Fruit fly (Drosophila melanogaster) whole organism, wandering third instar larva: ENCODE measurements around the gene Gyc88E.

Source experiments
- CG32264 ChIP-seq: fragments of 200-800 bp; sonication (Bioruptor generic); optimal IDR thresholded peaks from 2 replicates; lab custom pipeline; 2016; ENCODE audit warnings: missing biosample characterization, missing genetic modification characterization
- CG9705 ChIP-seq: fragments of 200-800 bp; sonication (Bioruptor generic); optimal IDR thresholded peaks from 2 replicates; lab custom pipeline; 2018; ENCODE audit warnings: missing biosample characterization, mild to moderate bottlenecking, missing genetic modification characterization
- CrebA ChIP-seq: fragments of 200-800 bp; sonication (Bioruptor generic); optimal IDR thresholded peaks from 2 replicates; lab custom pipeline; 2016; ENCODE audit warnings: missing biosample characterization, mild to moderate bottlenecking, missing genetic modification characterization, borderline replicate concordance
- Dfd ChIP-seq: fragments of >200 bp; optimal IDR thresholded peaks from 2 replicates; lab custom pipeline; 2017; ENCODE audit warnings: missing biosample characterization, missing genetic modification characterization
- Dif ChIP-seq: fragments of 200-275, 200-300 bp; sonication (Bioruptor generic); optimal IDR thresholded peaks from 2 replicates; lab custom pipeline; 2018; ENCODE audit warnings: missing biosample characterization, missing genetic modification characterization; ENCODE audit not compliant: partially characterized antibody
- GATAd ChIP-seq: sonication (Bioruptor generic); optimal IDR thresholded peaks from 2 replicates; lab custom pipeline; 2016; ENCODE audit warnings: missing biosample characterization, missing genetic modification characterization
- HLH106 ChIP-seq: fragments of 200-800 bp; optimal IDR thresholded peaks from 3 replicates; lab custom pipeline; 2019; ENCODE audit warnings: missing biosample characterization, mild to moderate bottlenecking, missing genetic modification characterization, moderate library complexity
- Hr83 ChIP-seq: fragments of 200-300 bp; sonication (Bioruptor generic); optimal IDR thresholded peaks from 2 replicates; lab custom pipeline; 2016; ENCODE audit warnings: missing biosample characterization, mild to moderate bottlenecking, missing genetic modification characterization, moderate library complexity; ENCODE audit not compliant: poor library complexity, severe bottlenecking
- Mio ChIP-seq: sonication (Bioruptor generic); optimal IDR thresholded peaks from 2 replicates; lab custom pipeline; 2016; ENCODE audit warnings: missing biosample characterization, missing genetic modification characterization
- Myc ChIP-seq: fragments of >200 bp; optimal IDR thresholded peaks from 2 replicates; lab custom pipeline; 2017
- N ChIP-seq: fragments of >200 bp; optimal IDR thresholded peaks from 2 replicates; lab custom pipeline; 2018; ENCODE audit warnings: missing biosample characterization, missing external identifiers, missing genetic modification characterization
- OdsH ChIP-seq: fragments of 200-800 bp; sonication (Bioruptor generic); optimal IDR thresholded peaks from 2 replicates; lab custom pipeline; 2016; ENCODE audit warnings: missing biosample characterization, mild to moderate bottlenecking, missing genetic modification characterization
- Rel ChIP-seq, 2 experiments: fragments of 200-800 bp; sonication (Bioruptor generic) in 1 of 2; optimal IDR thresholded peaks; 2 replicates in 1 of 2; 3 replicates in 1 of 2; lab custom pipeline; 2016 to 2019; ENCODE audit warnings: mild to moderate bottlenecking in 2 of 2, missing biosample characterization in 2 of 2, missing genetic modification characterization in 2 of 2, moderate library complexity in 1 of 2
- Sp1 ChIP-seq: fragments of 200-800 bp; sonication (Bioruptor generic); optimal IDR thresholded peaks from 3 replicates; lab custom pipeline; 2019; ENCODE audit warnings: missing biosample characterization, mild to moderate bottlenecking, missing genetic modification characterization, moderate library complexity
- Vsx2 ChIP-seq: fragments of 200-300, 225-300 bp; sonication (Bioruptor generic); optimal IDR thresholded peaks from 2 replicates; lab custom pipeline; 2018; ENCODE audit warnings: missing biosample characterization, missing genetic modification characterization; ENCODE audit not compliant: partially characterized antibody
- br ChIP-seq: fragments of 200-800 bp; sonication (Bioruptor generic); optimal IDR thresholded peaks from 2 replicates; lab custom pipeline; 2016; ENCODE audit warnings: missing biosample characterization, missing genetic modification characterization
- brk ChIP-seq: fragments of 200-800 bp; sonication (Bioruptor generic); optimal IDR thresholded peaks from 2 replicates; lab custom pipeline; 2016; ENCODE audit warnings: missing biosample characterization, mild to moderate bottlenecking, missing genetic modification characterization
- dl ChIP-seq, 2 experiments: fragments of 175-275, 200-275 bp in 1 of 2; fragments of 200-275 bp in 1 of 2; sonication (Bioruptor generic); optimal IDR thresholded peaks; lab custom pipeline; 2018; ENCODE audit warnings: mild to moderate bottlenecking in 2 of 2, missing biosample characterization in 2 of 2, missing genetic modification characterization in 2 of 2, moderate library complexity in 2 of 2; ENCODE audit not compliant: partially characterized antibody in 2 of 2, insufficient read depth in 1 of 2
- dmrt93B ChIP-seq: fragments of 200-800 bp; sonication (Bioruptor generic); optimal IDR thresholded peaks from 2 replicates; lab custom pipeline; 2018; ENCODE audit warnings: missing biosample characterization, mild to moderate bottlenecking, missing genetic modification characterization
- dsf ChIP-seq: sonication (Bioruptor generic); optimal IDR thresholded peaks from 2 replicates; lab custom pipeline; 2016; ENCODE audit warnings: missing biosample characterization, missing genetic modification characterization, borderline replicate concordance
- ey ChIP-seq: fragments of 200-800 bp; sonication (Bioruptor generic); optimal IDR thresholded peaks from 2 replicates; lab custom pipeline; 2016; ENCODE audit warnings: missing biosample characterization, missing genetic modification characterization
- h ChIP-seq: fragments of 200-800 bp; sonication (Bioruptor generic); optimal IDR thresholded peaks from 3 replicates; lab custom pipeline; 2016; ENCODE audit warnings: missing biosample characterization, mild to moderate bottlenecking, missing genetic modification characterization
- jim ChIP-seq: fragments of 175-275, 200-325 bp; sonication (Bioruptor generic); optimal IDR thresholded peaks from 2 replicates; lab custom pipeline; 2016; ENCODE audit warnings: missing biosample characterization, mild to moderate bottlenecking, missing genetic modification characterization
- lola ChIP-seq: fragments of >200 bp; optimal IDR thresholded peaks from 2 replicates; lab custom pipeline; 2017; ENCODE audit warnings: missing biosample characterization, missing genetic modification characterization
- psq ChIP-seq: fragments of 200-800 bp; sonication (Bioruptor generic); optimal IDR thresholded peaks from 3 replicates; lab custom pipeline; 2017; ENCODE audit warnings: missing biosample characterization, mild to moderate bottlenecking, missing genetic modification characterization, moderate library complexity
- rgr ChIP-seq: fragments of 200-800 bp; sonication (Bioruptor generic); optimal IDR thresholded peaks from 3 replicates; lab custom pipeline; 2016; ENCODE audit warnings: missing biosample characterization, mild to moderate bottlenecking, missing genetic modification characterization
- tai ChIP-seq: sonication (Bioruptor generic); optimal IDR thresholded peaks from 2 replicates; lab custom pipeline; 2016; ENCODE audit warnings: missing biosample characterization, missing genetic modification characterization
- usp ChIP-seq: fragments of >200 bp; optimal IDR thresholded peaks from 2 replicates; lab custom pipeline; 2017; ENCODE audit warnings: missing biosample characterization, missing genetic modification characterization
- woc ChIP-seq: sonication (Bioruptor generic); optimal IDR thresholded peaks from 2 replicates; lab custom pipeline; 2016; ENCODE audit warnings: missing biosample characterization, mild to moderate bottlenecking, missing genetic modification characterization

The Gyc88E gene

dm6 chr3R:15197373-15197772, 47.2 kb downstream of the Gyc88E start:
- TF ChIP-seq Hr83 (GFP tag; lab: Kevin White, UChicago) (peak; percentile 9), Dfd (GFP tag; lab: Kevin White, UChicago) (no peak), Rel (GFP tag; optimal IDR thresholded peaks at IDR 0.05; lab: Kevin White, UChicago) (no peak), Rel (tag; optimal IDR thresholded peaks at IDR 0.05; lab: Kevin White, UChicago) (peak; percentile 73)

DNA sequence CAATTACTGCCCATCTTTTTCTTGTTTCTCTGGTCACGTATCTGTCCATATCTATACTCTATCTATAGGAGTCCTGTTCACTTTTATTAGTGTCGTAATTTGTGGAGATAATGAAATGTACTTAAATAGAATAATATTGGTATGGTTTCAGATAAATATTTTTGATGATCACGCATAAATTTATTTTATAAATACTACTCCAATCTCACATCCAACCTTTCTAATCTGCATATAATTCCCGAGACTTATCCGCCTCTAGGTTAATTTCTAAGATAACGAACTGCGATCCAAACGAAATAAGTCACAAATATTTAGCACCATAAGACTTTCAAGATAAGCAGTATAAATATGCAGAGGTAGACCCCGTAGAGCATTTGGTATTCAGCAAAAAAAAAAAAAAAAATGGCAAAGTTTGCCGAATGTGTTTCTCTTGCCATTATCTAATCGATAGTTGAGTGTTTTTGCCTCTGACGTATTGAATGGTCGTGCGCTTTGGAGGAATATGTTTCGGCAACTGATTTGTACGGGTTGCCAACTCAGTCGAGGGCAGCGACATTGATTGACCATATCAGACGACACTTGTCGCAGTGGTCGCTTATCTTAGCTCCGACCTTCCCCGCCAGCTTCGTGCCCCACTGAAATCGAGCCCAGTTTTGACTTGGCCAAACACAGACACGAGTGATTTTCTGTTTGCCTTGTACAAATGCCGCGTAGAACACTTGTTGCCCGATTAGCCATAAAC, 48.0 kb downstream of the Gyc88E start:
- TF ChIP-seq Dfd (GFP tag; lab: Kevin White, UChicago) (no peak), dmrt93B (no peak), CrebA (GFP tag; lab: Kevin White, UChicago) (no peak), rgr (no peak), Mio (no peak), br (GFP tag; lab: Kevin White, UChicago) (peak; percentile 15), lola (GFP tag; lab: Kevin White, UChicago) (no peak), Myc (lab: Kevin White, UChicago) (no peak), h (GFP tag; lab: Kevin White, UChicago) (peak; percentile 76), ey (no peak), brk (peak; percentile 35), jim (no peak), dsf (GFP tag; lab: Kevin White, UChicago) (no peak), N (no peak), Rel (GFP tag; optimal IDR thresholded peaks at IDR 0.05; lab: Kevin White, UChicago) (no peak), Rel (tag; optimal IDR thresholded peaks at IDR 0.05; lab: Kevin White, UChicago) (peak; percentile 12)

- TF ChIP-seq CG9705 (GFP tag; lab: Kevin White, UChicago), result no peak
- no peak for TF ChIP-seq OdsH (GFP tag; lab: Kevin White, UChicago)
- no peak for TF ChIP-seq tai
- no peak for TF ChIP-seq dmrt93B
- TF ChIP-seq CrebA (GFP tag; lab: Kevin White, UChicago), result no peak
- TF ChIP-seq CG32264 (GFP tag; lab: Kevin White, UChicago), result no peak
- TF ChIP-seq dl (GFP tag; optimal IDR thresholded peaks at IDR 0.05; lab: Kevin White, UChicago; ENCODE audit: insufficient read depth in 1 of 2, partially characterized antibody in 2 of 2), result no peak
- no peak for TF ChIP-seq Dif (GFP tag; lab: Kevin White, UChicago)
- no peak for TF ChIP-seq brk
- no peak for TF ChIP-seq lola (GFP tag; lab: Kevin White, UChicago)
- no peak for TF ChIP-seq Mio
- no peak for TF ChIP-seq psq (GFP tag; lab: Kevin White, UChicago)
- TF ChIP-seq ey, result no peak
- TF ChIP-seq woc (GFP tag; lab: Kevin White, UChicago), result no peak
- TF ChIP-seq usp (GFP tag; lab: Kevin White, UChicago), result no peak
- TF ChIP-seq Vsx2 (GFP tag; lab: Kevin White, UChicago), result no peak
Observed at dm6 chr3R:15205223-15205622, 55.0 kb downstream of the Gyc88E start.

DNA sequence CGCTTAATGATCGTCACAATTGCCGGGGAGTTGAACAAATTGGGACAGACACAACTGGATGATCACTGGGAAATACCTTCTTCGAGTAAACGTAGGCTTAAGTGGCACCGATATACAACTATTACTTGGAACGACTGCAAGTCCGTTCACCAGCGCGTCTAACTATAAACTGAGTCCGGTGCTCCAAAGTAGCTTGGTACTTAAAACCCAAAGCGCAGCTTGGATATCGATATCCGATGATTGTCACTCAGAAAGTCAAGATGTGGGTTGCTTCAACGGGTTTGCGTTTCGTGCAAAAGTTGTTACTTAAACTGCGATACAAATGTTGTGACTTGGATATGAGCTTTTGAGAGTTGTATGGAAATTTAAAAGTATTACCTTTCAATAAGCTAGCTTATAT, 56.1 kb downstream of the Gyc88E start, which contains the start of gene Spn88Ea:
Gene Spn88Ea (minus strand): TSS at position 175 of the 400 bp plus-strand sequence.
- peak; percentile 66 for TF ChIP-seq Vsx2 (GFP tag; lab: Kevin White, UChicago)
- TF ChIP-seq woc (GFP tag; lab: Kevin White, UChicago), result peak; percentile 50
- TF ChIP-seq Sp1, result peak; percentile 2
- TF ChIP-seq HLH106 (tag; lab: Kevin White, UChicago), result peak; percentile 3
- TF ChIP-seq Rel (GFP tag; optimal IDR thresholded peaks at IDR 0.05; lab: Kevin White, UChicago), result no peak
- TF ChIP-seq Rel (tag; optimal IDR thresholded peaks at IDR 0.05; lab: Kevin White, UChicago), result peak; percentile 68
- TF ChIP-seq dmrt93B, result no peak
- no peak for TF ChIP-seq ey
- TF ChIP-seq N, result no peak
- peak; percentile 8 for TF ChIP-seq br (GFP tag; lab: Kevin White, UChicago)
- no peak for TF ChIP-seq h (GFP tag; lab: Kevin White, UChicago)
- no peak for TF ChIP-seq CG9705 (GFP tag; lab: Kevin White, UChicago)
- TF ChIP-seq GATAd (GFP tag; lab: Kevin White, UChicago), result no peak
